Worm (Caenorhabditis elegans): ENCODE results near the gene R02D5.10.

ce11 chrV:14508556-14508955 is 26.5 kb downstream of the R02D5.10 start:
- TF ChIP-seq lag-1 (GFP tag; IDR thresholded peaks at IDR 0.05): no peak
- TF ChIP-seq K12H6.12 (tag; optimal IDR thresholded peaks at IDR 0.05): no peak
- TF ChIP-seq ztf-18 (tag; optimal IDR thresholded peaks at IDR 0.05): no peak
- TF ChIP-seq unc-62 (GFP tag; optimal IDR thresholded peaks at IDR 0.05): no peak

All from whole organism, young adult.